Worm (Caenorhabditis elegans): ENCODE measurements around the gene C09H10.5.

Gene C09H10.5

ce11 chrII:11111107-11111506 lies 7.5 kb upstream of the C09H10.5 start, which contains the start of gene glb-4:
glb-4 (minus strand) TSS chrII:11111207.
- TF ChIP-seq madf-10 (tag; optimal IDR thresholded peaks at IDR 0.05) (no peak), mcd-1 (GFP tag; IDR thresholded peaks at IDR 0.05) (no peak), ceh-40 (GFP tag; IDR thresholded peaks at IDR 0.05) (no peak), lag-1 (GFP tag; IDR thresholded peaks at IDR 0.05) (no peak), Y53F4B.3 (GFP tag; IDR thresholded peaks at IDR 0.05) (no peak)

DNA sequence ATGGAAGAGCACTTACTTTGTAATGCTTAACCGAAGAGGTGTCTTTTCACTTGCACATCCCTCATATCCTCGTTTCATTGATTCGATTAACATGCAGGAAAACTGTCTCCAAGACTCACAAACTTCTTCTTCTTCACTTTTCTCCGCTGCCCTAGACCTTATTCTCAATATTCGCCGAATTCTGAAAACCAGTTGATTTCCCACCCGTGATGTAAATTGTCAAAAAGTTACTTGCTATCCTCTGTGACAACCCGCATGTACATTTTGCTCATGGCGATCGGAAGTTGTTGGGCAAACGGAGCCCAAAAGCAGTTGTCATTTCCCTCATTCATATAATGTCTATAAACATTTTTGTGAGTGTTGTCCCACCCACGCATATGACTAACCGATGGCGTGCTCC lies 6.9 kb upstream of the C09H10.5 start:
- TF ChIP-seq tlf-1 (GFP tag; optimal IDR thresholded peaks at IDR 0.05) (no peak), unc-130 (GFP tag; optimal IDR thresholded peaks at IDR 0.05) (no peak), dpl-1 (GFP tag; optimal IDR thresholded peaks at IDR 0.05) (no peak), F57C9.4 (tag; optimal IDR thresholded peaks at IDR 0.05) (no peak), nhr-90 (tag; optimal IDR thresholded peaks at IDR 0.05) (no peak)

DNA sequence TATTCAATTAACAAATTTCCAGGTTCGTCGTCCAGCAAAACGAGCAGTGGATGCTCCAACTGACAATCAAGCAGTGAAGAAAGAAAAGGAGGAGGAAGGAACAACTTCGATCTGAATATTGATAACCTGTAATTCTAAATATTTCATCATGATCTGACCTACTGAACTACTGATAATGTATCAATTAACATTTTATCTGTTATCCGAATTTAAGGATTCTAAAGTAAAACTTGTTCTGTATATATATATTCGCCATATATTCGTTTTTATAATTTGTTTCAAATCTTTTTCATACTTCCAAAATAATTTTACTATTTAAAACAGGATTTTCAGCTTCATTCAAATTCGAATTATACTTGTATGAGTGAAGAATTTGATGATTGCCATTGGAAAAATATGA lies 4.3 kb upstream of the C09H10.5 start, which contains the start of gene apc-17:
apc-17 (plus strand) TSS at position 301 of the 400 bp plus-strand sequence.
- TF ChIP-seq F49E8.2 (tag; optimal IDR thresholded peaks at IDR 0.05; ENCODE audit: insufficient read depth), result peak; percentile 22
- no peak for TF ChIP-seq him-1 (tag; optimal IDR thresholded peaks at IDR 0.05)

ce11 chrII:11105981-11106711 lies 2.6 kb upstream of the C09H10.5 start, which contains the start of gene nasp-1:
nasp-1 (plus strand) TSS chrII:11106612.
- no peak for TF ChIP-seq gei-17 (GFP tag; optimal IDR thresholded peaks at IDR 0.05)
- no peak for TF ChIP-seq ztf-28 (GFP tag; IDR thresholded peaks at IDR 0.05)
- TF ChIP-seq ztf-6 (GFP tag; IDR thresholded peaks at IDR 0.05), result no peak
- TF ChIP-seq ceh-91 (GFP tag; IDR thresholded peaks at IDR 0.05), result peak; percentile 58; the same call in 1 of the 2 replicates
- no peak for TF ChIP-seq pha-4 (tag; optimal IDR thresholded peaks at IDR 0.05)
- no peak for TF ChIP-seq ceh-100 (GFP tag; IDR thresholded peaks at IDR 0.05)
- no peak for TF ChIP-seq cebp-2 (GFP tag; IDR thresholded peaks at IDR 0.05)
- no peak for TF ChIP-seq C06A6.2 (GFP tag; conservative IDR thresholded peaks at IDR 0.05)
- TF ChIP-seq sea-2 (GFP tag; IDR thresholded peaks at IDR 0.05), result no peak
- no peak for TF ChIP-seq let-526 (GFP tag; IDR thresholded peaks at IDR 0.05)
- TF ChIP-seq hlh-26 (GFP tag; conservative IDR thresholded peaks at IDR 0.05), result no peak
- no peak for TF ChIP-seq ceh-40 (GFP tag; IDR thresholded peaks at IDR 0.05)
- no peak for TF ChIP-seq Y53F4B.3 (GFP tag; IDR thresholded peaks at IDR 0.05)
- no peak for TF ChIP-seq him-1 (tag; optimal IDR thresholded peaks at IDR 0.05)
- TF ChIP-seq attf-5 (GFP tag; optimal IDR thresholded peaks at IDR 0.05), result no peak
- TF ChIP-seq C17E4.6 (GFP tag; IDR thresholded peaks at IDR 0.05), result no peak
- TF ChIP-seq ets-4 (GFP tag; optimal IDR thresholded peaks at IDR 0.05), result no peak
- no peak for TF ChIP-seq somi-1 (GFP tag; optimal IDR thresholded peaks at IDR 0.05)
- no peak for TF ChIP-seq hlh-12 (tag; optimal IDR thresholded peaks at IDR 0.05)
- no peak for TF ChIP-seq attf-3 (GFP tag; conservative IDR thresholded peaks at IDR 0.05)
- no peak for TF ChIP-seq B0336.3 (GFP tag; IDR thresholded peaks at IDR 0.05)
- TF ChIP-seq xnd-1 (tag; optimal IDR thresholded peaks at IDR 0.05), result peak; percentile 30
- TF ChIP-seq madf-10 (tag; optimal IDR thresholded peaks at IDR 0.05), result no peak
- TF ChIP-seq aptf-3 (GFP tag; IDR thresholded peaks at IDR 0.05), result no peak
- TF ChIP-seq bed-2 (GFP tag; IDR thresholded peaks at IDR 0.05), result no peak
- TF ChIP-seq snpc-1.3 (tag; optimal IDR thresholded peaks at IDR 0.05; ENCODE audit: insufficient read depth), result peak; percentile 70
- no peak for TF ChIP-seq athp-1 (tag; optimal IDR thresholded peaks at IDR 0.05)
- TF ChIP-seq tbp1 (GFP tag; optimal IDR thresholded peaks at IDR 0.05), result peak; percentile 12
- no peak for TF ChIP-seq F23B12.7 (tag; optimal IDR thresholded peaks at IDR 0.05; ENCODE audit: insufficient read depth)
- no peak for TF ChIP-seq F52B5.7 (tag; optimal IDR thresholded peaks at IDR 0.05)
- TF ChIP-seq T26A5.8 (tag; optimal IDR thresholded peaks at IDR 0.05), result no peak
- TF ChIP-seq hrde-1 (tag; optimal IDR thresholded peaks at IDR 0.05; ENCODE audit: borderline replicate concordance), result no peak
- no peak for TF ChIP-seq ztf-25 (GFP tag; IDR thresholded peaks at IDR 0.05)
- TF ChIP-seq lin-54 (GFP tag; optimal IDR thresholded peaks at IDR 0.05), result no peak
- 0 out of 2 replicates have a peak, but pooled peaks have one; percentile 6 for TF ChIP-seq rcor-1 (GFP tag; IDR thresholded peaks at IDR 0.05)
